Worm (Caenorhabditis elegans): ENCODE measurements around the gene T22F7.4.
A peak's percentile ranks its signal among the peaks of the same experiment; 100 is the strongest.

Gene T22F7.4

DNA sequence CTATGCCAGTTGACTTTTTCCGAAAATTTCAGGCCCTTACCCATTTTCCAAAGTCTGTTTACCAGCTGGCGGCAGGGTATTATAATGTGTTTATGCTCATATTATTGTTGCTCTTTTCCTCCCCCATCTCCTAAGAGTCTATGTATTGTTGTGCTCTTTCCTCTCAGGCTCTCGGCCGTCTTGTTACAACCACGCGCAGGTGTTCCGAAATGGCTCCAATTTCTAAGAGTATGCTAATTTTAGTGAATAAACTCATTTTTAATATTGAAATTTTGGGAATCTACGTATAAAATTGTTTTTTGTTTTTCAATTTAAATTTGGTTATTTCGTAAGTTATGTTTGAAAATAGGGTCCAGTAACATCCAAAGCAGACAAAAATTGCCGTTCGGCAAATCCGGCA is 31.4 kb upstream of the T22F7.4 start:
- TF ChIP-seq pha-4 (tag; optimal IDR thresholded peaks at IDR 0.05) (no peak), ceh-16 (tag; optimal IDR thresholded peaks at IDR 0.05) (no peak), lin-15B (tag; optimal IDR thresholded peaks at IDR 0.05) (no peak), ztf-4 (tag; optimal IDR thresholded peaks at IDR 0.05) (no peak)

DNA sequence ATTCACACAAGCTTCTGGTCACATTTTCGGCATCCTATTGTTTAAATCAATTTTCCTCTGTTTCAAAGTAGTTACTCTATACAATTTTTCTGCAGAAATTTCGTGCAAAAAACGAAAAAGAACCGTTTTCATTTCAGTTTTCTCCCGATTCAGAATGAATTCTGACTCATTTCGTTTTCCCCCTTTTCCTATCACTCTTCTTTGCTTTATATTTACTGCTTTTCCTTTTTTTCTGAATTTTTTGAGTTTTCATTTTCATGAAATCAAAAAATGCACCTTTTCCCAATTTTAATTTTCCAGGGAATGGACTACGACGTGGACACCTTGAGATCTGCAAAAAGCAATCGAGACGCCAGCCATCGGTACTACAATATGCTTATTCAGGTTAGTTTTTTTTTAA is 28.9 kb upstream of the T22F7.4 start, which contains the start of gene B0353.1:
Gene B0353.1, plus strand, starts transcription at position 301 of the 400 bp plus-strand sequence.
- TF ChIP-seq elt-2 (tag; optimal IDR thresholded peaks at IDR 0.05): no peak
- TF ChIP-seq ceh-16 (tag; optimal IDR thresholded peaks at IDR 0.05): no peak
- TF ChIP-seq tbx-2 (tag; optimal IDR thresholded peaks at IDR 0.05): no peak
- no peak for TF ChIP-seq egl-5 (tag; optimal IDR thresholded peaks at IDR 0.05)
- TF ChIP-seq unc-62 (GFP tag; optimal IDR thresholded peaks at IDR 0.05): no peak

DNA sequence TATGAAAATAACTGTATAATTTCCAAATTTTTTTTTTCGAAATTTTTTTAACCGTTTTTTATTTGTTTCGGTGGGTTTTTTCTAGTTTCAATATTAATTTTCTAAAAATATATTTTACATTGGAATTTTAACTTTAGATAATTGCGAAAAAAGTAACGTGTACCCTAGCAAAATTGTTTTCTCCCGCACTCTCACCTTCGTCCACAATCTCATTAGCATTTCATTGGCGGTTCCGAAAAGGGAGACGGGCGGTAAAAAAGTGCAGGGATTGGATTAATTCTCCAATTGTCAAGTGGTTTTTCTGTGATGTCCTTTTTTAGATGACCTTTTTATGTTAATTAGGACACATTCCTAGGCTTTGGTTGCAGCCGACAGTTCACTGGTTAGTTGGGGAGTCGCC is 22.5 kb upstream of the T22F7.4 start:
- TF ChIP-seq nhr-23 (tag; optimal IDR thresholded peaks at IDR 0.05) (no peak), nhr-25 (tag; optimal IDR thresholded peaks at IDR 0.05) (no peak), hmg-11 (tag; optimal IDR thresholded peaks at IDR 0.05) (no peak), ZK546.5 (tag; optimal IDR thresholded peaks at IDR 0.05) (no peak), eor-1 (tag; optimal IDR thresholded peaks at IDR 0.05) (no peak), mdl-1 (tag; optimal IDR thresholded peaks at IDR 0.05) (no peak), egl-27 (tag; optimal IDR thresholded peaks at IDR 0.05) (no peak), lin-39 (tag; optimal IDR thresholded peaks at IDR 0.05) (no peak), pha-4 (tag; optimal IDR thresholded peaks at IDR 0.05) (no peak)

ce11 chrIII:547709-548108 is 21.0 kb upstream of the T22F7.4 start:
- TF ChIP-seq hmg-11 (tag; optimal IDR thresholded peaks at IDR 0.05) (no peak), elt-1 (tag; optimal IDR thresholded peaks at IDR 0.05) (peak; percentile 85)

DNA sequence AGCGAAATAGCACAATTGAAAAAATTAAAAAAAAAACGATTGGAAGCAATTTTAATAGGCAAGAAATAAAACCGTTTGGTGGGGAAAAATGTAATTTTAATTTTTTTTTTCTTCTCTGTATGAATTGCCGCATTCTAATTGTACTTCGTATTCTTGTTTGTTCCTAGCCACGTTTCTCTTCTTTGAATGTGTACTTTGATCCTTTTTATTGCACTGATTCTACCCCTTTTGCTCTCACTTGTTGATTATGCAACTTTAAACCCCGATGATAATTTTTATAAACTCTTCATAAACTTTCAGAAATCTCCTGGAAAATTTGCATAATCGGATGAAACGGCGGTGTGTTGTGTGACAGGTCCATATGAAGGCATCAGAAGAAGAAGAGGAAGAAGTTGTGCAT is 15.0 kb upstream of the T22F7.4 start, which contains the start of gene T22F7.1:
Gene T22F7.1, plus strand, starts transcription at position 301 of the 400 bp plus-strand sequence.
- TF ChIP-seq nhr-67 (tag; optimal IDR thresholded peaks at IDR 0.05) (no peak), nhr-11 (tag; optimal IDR thresholded peaks at IDR 0.05) (no peak), nhr-12 (tag; optimal IDR thresholded peaks at IDR 0.05) (no peak), jun-1 (tag; optimal IDR thresholded peaks at IDR 0.05) (no peak), hmg-11 (tag; optimal IDR thresholded peaks at IDR 0.05) (no peak), pha-4 (tag; optimal IDR thresholded peaks at IDR 0.05) (no peak), elt-2 (tag; optimal IDR thresholded peaks at IDR 0.05) (no peak), pqm-1 (tag; optimal IDR thresholded peaks at IDR 0.05) (no peak)

ce11 chrIII:537054-537453 is 10.3 kb upstream of the T22F7.4 start:
- no peak for TF ChIP-seq egl-5 (tag; optimal IDR thresholded peaks at IDR 0.05)
- TF ChIP-seq snpc-4 (tag; optimal IDR thresholded peaks at IDR 0.05): no peak
- TF ChIP-seq lsy-12 (tag; optimal IDR thresholded peaks at IDR 0.05): no peak
- TF ChIP-seq nfya-1 (tag; optimal IDR thresholded peaks at IDR 0.05; ENCODE audit: insufficient read depth): no peak
- TF ChIP-seq nhr-77 (tag; optimal IDR thresholded peaks at IDR 0.05): no peak
- TF ChIP-seq sea-2 (GFP tag; optimal IDR thresholded peaks at IDR 0.05): no peak
- no peak for TF ChIP-seq ZK546.5 (tag; optimal IDR thresholded peaks at IDR 0.05)
- TF ChIP-seq lin-15B (tag; optimal IDR thresholded peaks at IDR 0.05): no peak
- TF ChIP-seq ceh-16 (tag; optimal IDR thresholded peaks at IDR 0.05): no peak
- no peak for TF ChIP-seq ceh-28 (tag; optimal IDR thresholded peaks at IDR 0.05)
- TF ChIP-seq ama-1 (optimal IDR thresholded peaks at IDR 0.05): no peak
- no peak for TF ChIP-seq daf-12 (tag; optimal IDR thresholded peaks at IDR 0.05)
- TF ChIP-seq tbx-2 (tag; optimal IDR thresholded peaks at IDR 0.05): no peak
- no peak for TF ChIP-seq nhr-25 (tag; optimal IDR thresholded peaks at IDR 0.05)
- TF ChIP-seq pha-4 (tag; optimal IDR thresholded peaks at IDR 0.05): no peak
- no peak for TF ChIP-seq nhr-28 (tag; optimal IDR thresholded peaks at IDR 0.05)
- TF ChIP-seq mdl-1 (tag; optimal IDR thresholded peaks at IDR 0.05): no peak
- no peak for TF ChIP-seq ceh-9 (tag; optimal IDR thresholded peaks at IDR 0.05)

All from whole organism, L3 larva.